Fruit fly (Drosophila melanogaster) whole organism, embryonic: ENCODE results near the gene CG9616.

ENCODE experiments used
- Ada2b ChIP-seq: fragments of 200-800 bp; sonication (Bioruptor generic); IDR thresholded peaks from 2 replicates; pipeline ENCODE4 v1.3.6; 2022; ENCODE audit warnings: missing biosample characterization, missing genetic modification characterization
- Aef1 ChIP-seq: fragments of 200-800 bp; sonication (Bioruptor generic); IDR thresholded peaks from 3 replicates; pipeline ENCODE4 v1.3.6; 2022; ENCODE audit warnings: missing biosample characterization, missing genetic modification characterization
- Atf6 ChIP-seq: fragments of 200-800 bp; sonication (Bioruptor generic); IDR thresholded peaks from 2 replicates; pipeline ENCODE4 v1.3.6; 2022; ENCODE audit warnings: missing biosample characterization, missing genetic modification characterization
- CG13775 ChIP-seq: fragments of 200-800 bp; sonication (Bioruptor generic); optimal IDR thresholded peaks from 3 replicates; lab custom pipeline; 2017; ENCODE audit warnings: missing biosample characterization, mild to moderate bottlenecking, missing genetic modification characterization
- CG14667 ChIP-seq: fragments of 200-800 bp; sonication (Bioruptor generic); IDR thresholded peaks from 2 replicates; pipeline ENCODE4 v1.3.6; 2022; ENCODE audit warnings: missing biosample characterization, missing genetic modification characterization
- CG17328 ChIP-seq: fragments of 200-800 bp; sonication (Bioruptor generic); IDR thresholded peaks from 2 replicates; pipeline ENCODE4 v1.3.6; 2022; ENCODE audit warnings: missing biosample characterization, missing genetic modification characterization
- CG17385 ChIP-seq: fragments of 200-800 bp; sonication (Bioruptor generic); optimal IDR thresholded peaks from 3 replicates; lab custom pipeline; 2018; ENCODE audit warnings: missing biosample characterization, mild to moderate bottlenecking, missing genetic modification characterization
- CG17568 ChIP-seq: fragments of 200-800 bp; sonication (Bioruptor generic); optimal IDR thresholded peaks from 2 replicates; lab custom pipeline; 2018; ENCODE audit warnings: missing biosample characterization, mild to moderate bottlenecking, missing genetic modification characterization, moderate library complexity
- CG31441 ChIP-seq: fragments of 200-800 bp; sonication (Bioruptor generic); IDR thresholded peaks from 2 replicates; pipeline ENCODE4 v1.3.6; 2022; ENCODE audit warnings: missing biosample characterization, missing genetic modification characterization
- CG34376 ChIP-seq: fragments of 200-800 bp; sonication (Bioruptor generic); optimal IDR thresholded peaks from 2 replicates; lab custom pipeline; 2018; ENCODE audit warnings: missing biosample characterization, mild to moderate bottlenecking, missing genetic modification characterization
- CG4617 ChIP-seq: fragments of 200-800 bp; sonication (Bioruptor generic); optimal IDR thresholded peaks from 3 replicates; lab custom pipeline; 2016; ENCODE audit warnings: missing biosample characterization, missing genetic modification characterization, borderline replicate concordance
- CG9817 ChIP-seq: fragments of 200-800 bp; sonication (Bioruptor generic); optimal IDR thresholded peaks from 2 replicates; lab custom pipeline; 2018; ENCODE audit warnings: missing biosample characterization, mild to moderate bottlenecking, missing genetic modification characterization, moderate library complexity
- Chrac-16 ChIP-seq: fragments of 200-800 bp; sonication (Bioruptor generic); optimal IDR thresholded peaks from 3 replicates; lab custom pipeline; 2016; ENCODE audit warnings: missing biosample characterization, missing genetic modification characterization
- Dbx ChIP-seq: fragments of 200-800 bp; sonication (Bioruptor generic); IDR thresholded peaks from 3 replicates; pipeline ENCODE4 v1.3.6; 2022; ENCODE audit warnings: missing biosample characterization, missing genetic modification characterization
- Eip74EF ChIP-seq, 2 experiments: fragments of 200-800 bp in 1 of 2; fragments of >200 bp in 1 of 2; sonication (Bioruptor generic) in 1 of 2; optimal IDR thresholded peaks; 2 replicates each; lab custom pipeline; 2017 to 2019; ENCODE audit warnings: missing biosample characterization in 2 of 2, missing genetic modification characterization in 2 of 2, mild to moderate bottlenecking in 1 of 2, moderate library complexity in 1 of 2
- HLH3B ChIP-seq: fragments of 200-800 bp; sonication (Bioruptor generic); IDR thresholded peaks from 2 replicates; pipeline ENCODE4 v1.3.6; 2022; ENCODE audit warnings: missing biosample characterization, missing genetic modification characterization
- HmgZ ChIP-seq: fragments of 200-800 bp; sonication (Bioruptor generic); optimal IDR thresholded peaks from 2 replicates; lab custom pipeline; 2018; ENCODE audit warnings: missing biosample characterization, mild to moderate bottlenecking, missing genetic modification characterization
- Hr3 ChIP-seq: fragments of 200-800 bp; sonication (Bioruptor generic); optimal IDR thresholded peaks from 3 replicates; lab custom pipeline; 2016; ENCODE audit warnings: missing biosample characterization, missing genetic modification characterization
- Hr39 ChIP-seq: fragments of >200 bp; optimal IDR thresholded peaks from 2 replicates; lab custom pipeline; 2017
- Max ChIP-seq: fragments of 200-800 bp; sonication (Bioruptor generic); optimal IDR thresholded peaks from 2 replicates; lab custom pipeline; 2016; ENCODE audit warnings: missing biosample characterization, mild to moderate bottlenecking, missing genetic modification characterization
- NfI ChIP-seq: fragments of 200-800 bp; sonication (Bioruptor generic); optimal IDR thresholded peaks from 3 replicates; lab custom pipeline; 2018; ENCODE audit warnings: missing biosample characterization, mild to moderate bottlenecking, missing genetic modification characterization, moderate library complexity
- Opbp ChIP-seq: fragments of 200-800 bp; sonication (Bioruptor generic); IDR thresholded peaks from 3 replicates; pipeline ENCODE4 v1.3.6; 2022; ENCODE audit warnings: missing biosample characterization, missing genetic modification characterization; ENCODE audit not compliant: partially characterized antibody
- Spps ChIP-seq: fragments of 200-800 bp; sonication (Bioruptor generic); optimal IDR thresholded peaks from 2 replicates; lab custom pipeline; 2018; ENCODE audit warnings: missing biosample characterization, mild to moderate bottlenecking, missing genetic modification characterization
- bigmax ChIP-seq: fragments of 200-800 bp; sonication (Bioruptor generic); optimal IDR thresholded peaks from 2 replicates; lab custom pipeline; 2018; ENCODE audit warnings: missing biosample characterization, mild to moderate bottlenecking, missing genetic modification characterization
- caup ChIP-seq: fragments of 200-800 bp; sonication (Bioruptor generic); optimal IDR thresholded peaks from 3 replicates; lab custom pipeline; 2017; ENCODE audit warnings: missing biosample characterization, mild to moderate bottlenecking, missing genetic modification characterization, moderate library complexity; ENCODE audit not compliant: severe bottlenecking
- cg ChIP-seq: fragments of 200-800 bp; sonication (Bioruptor generic); optimal IDR thresholded peaks from 3 replicates; lab custom pipeline; 2019; ENCODE audit warnings: missing biosample characterization, mild to moderate bottlenecking, missing genetic modification characterization, moderate library complexity
- dati ChIP-seq: fragments of 200-800 bp; sonication (Bioruptor generic); IDR thresholded peaks from 2 replicates; pipeline ENCODE4 v1.3.6; 2022; ENCODE audit warnings: missing biosample characterization, missing genetic modification characterization
- dpn ChIP-seq, 2 experiments: fragments of 200-800 bp; sonication (Bioruptor generic); optimal IDR thresholded peaks; 3 replicates each; lab custom pipeline; 2016; ENCODE audit warnings: missing biosample characterization in 2 of 2, missing genetic modification characterization in 2 of 2
- grau ChIP-seq: fragments of 200-800 bp; optimal IDR thresholded peaks from 3 replicates; lab custom pipeline; 2019; ENCODE audit warnings: missing biosample characterization, mild to moderate bottlenecking, missing genetic modification characterization, moderate library complexity
- gt ChIP-seq: fragments of 200-800 bp; sonication (Bioruptor generic); IDR thresholded peaks from 2 replicates; pipeline ENCODE4 v1.3.6; 2022; ENCODE audit warnings: missing biosample characterization, missing genetic modification characterization
- her ChIP-seq: fragments of 200-800 bp; sonication (Bioruptor generic); optimal IDR thresholded peaks from 2 replicates; lab custom pipeline; 2016; ENCODE audit warnings: missing biosample characterization, missing genetic modification characterization
- kah ChIP-seq: fragments of 200-800 bp; sonication (Bioruptor generic); optimal IDR thresholded peaks from 2 replicates; lab custom pipeline; 2018; ENCODE audit warnings: missing biosample characterization, mild to moderate bottlenecking, missing genetic modification characterization
- lab ChIP-seq: fragments of 200-800 bp; sonication (Bioruptor generic); optimal IDR thresholded peaks from 3 replicates; lab custom pipeline; 2017; ENCODE audit warnings: missing biosample characterization, missing genetic modification characterization, mild to moderate bottlenecking, moderate library complexity, missing genetic modification reagents
- lilli ChIP-seq: fragments of 200-800 bp; sonication (Bioruptor generic); optimal IDR thresholded peaks from 3 replicates; lab custom pipeline; 2016; ENCODE audit warnings: missing biosample characterization, missing genetic modification characterization
- mam ChIP-seq: fragments of 200-800 bp; sonication (Bioruptor generic); optimal IDR thresholded peaks from 3 replicates; lab custom pipeline; 2016; ENCODE audit warnings: missing biosample characterization, missing genetic modification characterization
- nerfin-2 ChIP-seq: fragments of 200-800 bp; sonication (Bioruptor generic); IDR thresholded peaks from 2 replicates; pipeline ENCODE4 v1.3.6; 2022; ENCODE audit warnings: missing biosample characterization, missing genetic modification characterization; ENCODE audit not compliant: partially characterized antibody
- nmo ChIP-seq: fragments of 200-800 bp; sonication (Bioruptor generic); optimal IDR thresholded peaks from 2 replicates; lab custom pipeline; 2018; ENCODE audit warnings: missing biosample characterization, mild to moderate bottlenecking, missing genetic modification characterization, moderate library complexity
- pan ChIP-seq, 4 experiments: fragments of >200 bp in 3 of 4; fragments of 200-800 bp in 1 of 4; sonication (Bioruptor generic) in 1 of 4; optimal IDR thresholded peaks in 3 of 4; IDR thresholded peaks in 1 of 4; 2 replicates each; pipeline versions ENCODE4 v1.3.6 to Lab custom; 2017 to 2022; ENCODE audit warnings: missing biosample characterization in 2 of 4, missing genetic modification characterization in 2 of 4, mixed read lengths in 1 of 4
- pnt ChIP-seq: fragments of 200-800 bp; sonication (Bioruptor generic); optimal IDR thresholded peaks from 3 replicates; lab custom pipeline; 2016; ENCODE audit warnings: missing biosample characterization, missing genetic modification characterization
- ranshi ChIP-seq: fragments of 200-800 bp; sonication (Bioruptor generic); IDR thresholded peaks from 2 replicates; pipeline ENCODE4 v1.3.6; 2022; ENCODE audit warnings: missing biosample characterization, missing genetic modification characterization
- sd ChIP-seq: fragments of 200-800 bp; sonication (Bioruptor generic); optimal IDR thresholded peaks from 3 replicates; lab custom pipeline; 2018; ENCODE audit warnings: missing biosample characterization, mild to moderate bottlenecking, missing genetic modification characterization, moderate library complexity
- shn ChIP-seq: fragments of 200-800 bp; sonication (Bioruptor generic); optimal IDR thresholded peaks from 3 replicates; lab custom pipeline; 2016; ENCODE audit warnings: missing biosample characterization, missing genetic modification characterization
- sima ChIP-seq: fragments of 200-800 bp; sonication (Bioruptor generic); optimal IDR thresholded peaks from 2 replicates; lab custom pipeline; 2016; ENCODE audit warnings: missing biosample characterization, missing genetic modification characterization
- sug ChIP-seq: fragments of 200-800 bp; optimal IDR thresholded peaks from 2 replicates; lab custom pipeline; 2019; ENCODE audit warnings: missing biosample characterization, mild to moderate bottlenecking, missing genetic modification characterization, moderate library complexity
- tio ChIP-seq: fragments of 200-800 bp; sonication (Bioruptor generic); optimal IDR thresholded peaks from 2 replicates; lab custom pipeline; 2017; ENCODE audit warnings: missing biosample characterization, missing genetic modification characterization, inconsistent platforms
- yki ChIP-seq: fragments of >200 bp; optimal IDR thresholded peaks from 3 replicates; lab custom pipeline; 2018
- zen2 ChIP-seq: fragments of 200-800 bp; sonication (Bioruptor generic); IDR thresholded peaks from 3 replicates; pipeline ENCODE4 v1.3.6; 2022; ENCODE audit warnings: missing biosample characterization, missing genetic modification characterization; ENCODE audit not compliant: partially characterized antibody

CG9616 gene

dm6 chr3R:14286320-14287190 is 41.3 kb upstream of the CG9616 start, which contains the start of gene trx (continued):
- TF ChIP-seq CG34376 (GFP tag; lab: Kevin White, UChicago) (peak; percentile 56), Chrac-16 (GFP tag; lab: Kevin White, UChicago) (no peak), bigmax (GFP tag; lab: Kevin White, UChicago) (no peak), CG13775 (GFP tag; lab: Kevin White, UChicago) (no peak), ranshi (GFP tag; lab: Robert Waterston, UW) (no peak), sd (peak; percentile 98), Opbp (GFP tag; lab: Robert Waterston, UW) (no peak), CG4617 (GFP tag; lab: Kevin White, UChicago) (peak; percentile 95), Aef1 (no peak), dati (no peak), Eip74EF (GFP tag; optimal IDR thresholded peaks at IDR 0.05; lab: Kevin White, UChicago) (peak in 1 of 2 experiments; percentile 45), CG31441 (GFP tag; lab: Robert Waterston, UW) (no peak), Hr39 (lab: Kevin White, UChicago) (no peak), cg (peak; percentile 100), mam (no peak), Ada2b (GFP tag; lab: Robert Waterston, UW) (no peak), gt (GFP tag; lab: Robert Waterston, UW) (no peak), pnt (GFP tag; lab: Kevin White, UChicago) (peak; percentile 12), nmo (GFP tag; lab: Kevin White, UChicago) (peak; percentile 52), shn (GFP tag; lab: Kevin White, UChicago) (no peak), pan (optimal IDR thresholded peaks at IDR 0.05; lab: Kevin White, UChicago) (no peak), pan (GFP tag; optimal IDR thresholded peaks at IDR 0.05 in 1 of 2, IDR thresholded peaks at IDR 0.05 in 1 of 2) (no peak), sug (no peak), HLH3B (GFP tag; lab: Robert Waterston, UW) (no peak), Spps (tag; lab: Kevin White, UChicago) (no peak)

DNA sequence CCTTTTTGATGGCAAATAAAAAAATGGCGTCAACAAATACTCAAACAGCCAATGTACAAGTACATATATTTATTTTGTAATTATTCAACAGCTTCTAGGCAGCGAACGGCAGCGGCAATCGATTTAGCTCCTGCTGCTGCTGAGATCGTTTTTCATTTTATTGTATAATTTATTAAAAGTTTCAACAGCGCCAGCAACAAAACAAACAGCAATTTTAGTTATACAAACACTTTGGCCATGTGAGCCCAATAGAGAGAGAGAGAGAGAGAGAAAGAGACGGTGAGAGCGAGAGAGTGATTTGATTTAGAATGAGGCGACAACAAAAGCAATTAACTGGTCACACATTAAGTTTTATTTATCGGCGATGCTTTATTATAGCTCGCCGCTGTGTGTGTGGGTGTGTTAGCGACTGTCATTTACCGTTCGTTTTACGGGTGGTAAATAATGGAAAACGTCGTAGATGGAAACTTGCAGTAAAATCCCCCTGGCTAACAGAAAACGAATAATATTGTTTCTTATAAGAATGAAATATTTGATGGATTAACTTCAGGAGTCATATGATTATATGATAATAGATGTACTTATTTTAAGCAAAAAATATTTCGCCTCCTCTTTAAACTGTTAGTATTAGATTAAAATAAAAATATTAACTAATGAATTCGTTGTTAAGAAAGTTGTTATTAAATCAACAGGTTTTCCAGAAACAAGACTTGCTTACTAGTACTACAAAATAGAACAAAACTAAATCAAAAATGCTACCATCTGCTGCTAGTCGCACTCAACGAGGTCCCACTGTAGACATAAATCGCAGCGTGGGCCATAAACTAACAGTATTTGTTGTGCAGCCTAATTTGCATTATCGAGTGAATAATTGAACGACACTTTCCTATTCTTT is 40.0 kb upstream of the CG9616 start:
- TF ChIP-seq lilli (GFP tag; lab: Kevin White, UChicago) (peak; percentile 40), zen2 (GFP tag; lab: Robert Waterston, UW) (no peak), CG17568 (GFP tag; lab: Kevin White, UChicago) (peak; percentile 3), CG17328 (no peak), Dbx (no peak), Max (peak; percentile 41), Hr3 (GFP tag; lab: Kevin White, UChicago) (peak; percentile 33), her (GFP tag; lab: Kevin White, UChicago) (no peak), yki (peak; percentile 2), kah (GFP tag; lab: Kevin White, UChicago) (peak; percentile 1), sima (no peak), lab (GFP tag; lab: Kevin White, UChicago) (peak; percentile 42), CG14667 (GFP tag; lab: Robert Waterston, UW) (no peak), nerfin-2 (GFP tag; lab: Robert Waterston, UW) (no peak), HmgZ (tag; lab: Kevin White, UChicago) (peak; percentile 1), Atf6 (GFP tag; lab: Robert Waterston, UW) (no peak), dpn (GFP tag; optimal IDR thresholded peaks at IDR 0.05; lab: Kevin White, UChicago) (peak in 1 of 2 experiments; percentile 5), CG17385 (GFP tag; lab: Kevin White, UChicago) (no peak), CG9817 (tag; lab: Kevin White, UChicago) (peak; percentile 16), NfI (GFP tag; lab: Kevin White, UChicago) (no peak), grau (tag; lab: Kevin White, UChicago) (peak; percentile 89), caup (GFP tag; lab: Kevin White, UChicago) (peak; percentile 42), tio (peak; percentile 34)
